Fruit fly (Drosophila melanogaster) whole organism, embryonic: ENCODE measurements around the gene CG10445.

Source experiments
- Awh ChIP-seq: fragments of 200-800 bp; sonication (Bioruptor generic); IDR thresholded peaks from 2 replicates; pipeline ENCODE4, ENCODE4 v1.3.6; 2022; ENCODE audit warnings: missing biosample characterization, missing genetic modification characterization
- BEAF-32 ChIP-seq: fragments of 200-800 bp; sonication (Bioruptor generic); optimal IDR thresholded peaks from 3 replicates; lab custom pipeline; 2017; ENCODE audit warnings: missing biosample characterization, missing genetic modification characterization, mild to moderate bottlenecking, moderate library complexity, missing genetic modification reagents
- CG11696 ChIP-seq: fragments of 200-800 bp; sonication (Bioruptor generic); IDR thresholded peaks from 2 replicates; pipeline ENCODE4 v1.3.6; 2022; ENCODE audit warnings: missing biosample characterization, missing genetic modification characterization
- CG11723 ChIP-seq: fragments of 200-800 bp; sonication (Bioruptor generic); optimal IDR thresholded peaks from 2 replicates; lab custom pipeline; 2017; ENCODE audit warnings: missing biosample characterization, mild to moderate bottlenecking, missing genetic modification characterization
- CG14965 ChIP-seq: fragments of 200-800 bp; sonication (Bioruptor generic); optimal IDR thresholded peaks from 2 replicates; lab custom pipeline; 2016; ENCODE audit warnings: missing biosample characterization, missing genetic modification characterization, borderline replicate concordance
- CG15269 ChIP-seq: fragments of 200-800 bp; sonication (Bioruptor generic); optimal IDR thresholded peaks from 2 replicates; lab custom pipeline; 2018; ENCODE audit warnings: missing biosample characterization, mild to moderate bottlenecking, missing genetic modification characterization, moderate library complexity
- CG1529 ChIP-seq: fragments of 200-800 bp; sonication (Bioruptor generic); optimal IDR thresholded peaks from 3 replicates; lab custom pipeline; 2018; ENCODE audit warnings: missing biosample characterization, missing genetic modification characterization
- CG17829 ChIP-seq: fragments of 200-800 bp; optimal IDR thresholded peaks from 2 replicates; lab custom pipeline; 2019; ENCODE audit warnings: missing biosample characterization, mild to moderate bottlenecking, missing genetic modification characterization, moderate library complexity
- CG2678 ChIP-seq: fragments of 200-800 bp; sonication (Bioruptor generic); optimal IDR thresholded peaks from 3 replicates; lab custom pipeline; 2019; ENCODE audit warnings: missing biosample characterization, mild to moderate bottlenecking, missing genetic modification characterization, moderate library complexity
- CG2889 ChIP-seq: fragments of 200-800 bp; sonication (Bioruptor generic); IDR thresholded peaks from 3 replicates; pipeline ENCODE4 v1.3.6; 2022; ENCODE audit warnings: missing biosample characterization, missing genetic modification characterization
- CG30020 ChIP-seq: fragments of 200-800 bp; optimal IDR thresholded peaks from 2 replicates; lab custom pipeline; 2019; ENCODE audit warnings: missing biosample characterization, mild to moderate bottlenecking, missing genetic modification characterization, moderate library complexity
- CG3163 ChIP-seq: fragments of 200-800 bp; sonication (Bioruptor generic); optimal IDR thresholded peaks from 3 replicates; lab custom pipeline; 2016; ENCODE audit warnings: missing biosample characterization, missing genetic modification characterization
- CG3995 ChIP-seq: fragments of 200-800 bp; sonication (Bioruptor generic); optimal IDR thresholded peaks from 3 replicates; lab custom pipeline; 2016; ENCODE audit warnings: missing biosample characterization, missing genetic modification characterization
- CG42726 ChIP-seq: fragments of 200-800 bp; sonication (Bioruptor generic); IDR thresholded peaks from 2 replicates; pipeline ENCODE4 v1.3.6; 2022; ENCODE audit warnings: missing biosample characterization, missing genetic modification characterization; ENCODE audit not compliant: partially characterized antibody
- CG4404 ChIP-seq: fragments of 200-800 bp; sonication (Bioruptor generic); IDR thresholded peaks from 2 replicates; pipeline ENCODE4 v1.3.6; 2022; ENCODE audit warnings: missing biosample characterization, missing genetic modification characterization
- CG5245 ChIP-seq: fragments of 200-800 bp; sonication (Bioruptor generic); optimal IDR thresholded peaks from 3 replicates; lab custom pipeline; 2016; ENCODE audit warnings: missing biosample characterization, missing genetic modification characterization
- CG6689 ChIP-seq: fragments of 200-800 bp; sonication (Bioruptor generic); IDR thresholded peaks from 2 replicates; pipeline ENCODE4 v1.3.6; 2022; ENCODE audit warnings: missing biosample characterization, missing genetic modification characterization
- CG6791 ChIP-seq: fragments of 200-800 bp; sonication (Bioruptor generic); IDR thresholded peaks from 3 replicates; pipeline ENCODE4 v1.3.6; 2022; ENCODE audit warnings: missing biosample characterization, missing genetic modification characterization; ENCODE audit not compliant: partially characterized antibody
- CG8388 ChIP-seq: fragments of 200-800 bp; sonication (Bioruptor generic); optimal IDR thresholded peaks from 2 replicates; lab custom pipeline; 2019; ENCODE audit warnings: missing biosample characterization, mild to moderate bottlenecking, missing genetic modification characterization, moderate library complexity
- CG8765 ChIP-seq: fragments of 200-800 bp; sonication (Bioruptor generic); IDR thresholded peaks from 2 replicates; pipeline ENCODE4 v1.3.6; 2022; ENCODE audit warnings: missing biosample characterization, missing genetic modification characterization
- D19B ChIP-seq: fragments of 200-800 bp; sonication (Bioruptor generic); optimal IDR thresholded peaks from 2 replicates; lab custom pipeline; 2017; ENCODE audit warnings: missing biosample characterization, mild to moderate bottlenecking, missing genetic modification characterization
- Dip2 ChIP-seq: fragments of 200-800 bp; sonication (Bioruptor generic); IDR thresholded peaks from 2 replicates; pipeline ENCODE4 v1.3.6; 2022; ENCODE audit warnings: missing biosample characterization, missing genetic modification characterization
- Doc2 ChIP-seq: fragments of 200-800 bp; sonication (Bioruptor generic); IDR thresholded peaks from 2 replicates; pipeline ENCODE4 v1.3.6; 2022; ENCODE audit warnings: missing biosample characterization, missing genetic modification characterization
- Doc3 ChIP-seq: fragments of 200-800 bp; sonication (Bioruptor generic); IDR thresholded peaks from 3 replicates; pipeline ENCODE4 v1.3.6; 2022; ENCODE audit warnings: missing biosample characterization, missing genetic modification characterization; ENCODE audit not compliant: partially characterized antibody
- Eip74EF ChIP-seq, 2 experiments: fragments of 200-800 bp in 1 of 2; fragments of >200 bp in 1 of 2; sonication (Bioruptor generic) in 1 of 2; optimal IDR thresholded peaks; 2 replicates each; lab custom pipeline; 2017 to 2019; ENCODE audit warnings: missing biosample characterization in 2 of 2, missing genetic modification characterization in 2 of 2, mild to moderate bottlenecking in 1 of 2, moderate library complexity in 1 of 2
- Ets97D ChIP-seq: fragments of 200-800 bp; sonication (Bioruptor generic); optimal IDR thresholded peaks from 3 replicates; lab custom pipeline; 2016; ENCODE audit warnings: missing biosample characterization, missing genetic modification characterization
- Gsc ChIP-seq: fragments of 200-800 bp; sonication (Bioruptor generic); IDR thresholded peaks from 2 replicates; pipeline ENCODE4 v1.3.6; 2022; ENCODE audit warnings: missing biosample characterization, missing genetic modification characterization
- Hey ChIP-seq: fragments of 200-800 bp; sonication (Bioruptor generic); optimal IDR thresholded peaks from 3 replicates; lab custom pipeline; 2018; ENCODE audit warnings: missing biosample characterization, mild to moderate bottlenecking, missing genetic modification characterization
- HmgD ChIP-seq: fragments of 200-800 bp; sonication (Bioruptor generic); optimal IDR thresholded peaks from 3 replicates; lab custom pipeline; 2016; ENCODE audit warnings: missing biosample characterization, missing genetic modification characterization
- Hr51 ChIP-seq, 2 experiments: fragments of 200-800 bp; sonication (Bioruptor generic); optimal IDR thresholded peaks; 2 replicates in 1 of 2; 3 replicates in 1 of 2; lab custom pipeline; 2016 to 2018; ENCODE audit warnings: missing biosample characterization in 2 of 2, missing genetic modification characterization in 2 of 2, mild to moderate bottlenecking in 1 of 2, moderate library complexity in 1 of 2
- Hr78 ChIP-seq, 2 experiments: fragments of 200-800 bp in 1 of 2; fragments of >200 bp in 1 of 2; sonication (Bioruptor generic) in 1 of 2; optimal IDR thresholded peaks; 2 replicates each; lab custom pipeline; 2017 to 2019; ENCODE audit warnings: missing biosample characterization in 2 of 2, missing genetic modification characterization in 2 of 2, mild to moderate bottlenecking in 1 of 2, moderate library complexity in 1 of 2
- Mrtf ChIP-seq: fragments of 200-800 bp; sonication (Bioruptor generic); IDR thresholded peaks from 3 replicates; pipeline ENCODE4 v1.3.6; 2022; ENCODE audit warnings: missing biosample characterization, missing genetic modification characterization
- Pdp1 ChIP-seq, 2 experiments: fragments of 200-800 bp; sonication (Bioruptor generic); optimal IDR thresholded peaks; 3 replicates each; lab custom pipeline; 2016; ENCODE audit warnings: missing biosample characterization in 2 of 2, missing genetic modification characterization in 2 of 2, mild to moderate bottlenecking in 1 of 2, moderate library complexity in 1 of 2
- Ssrp ChIP-seq: fragments of 200-800 bp; sonication (Bioruptor generic); optimal IDR thresholded peaks from 2 replicates; lab custom pipeline; 2018; ENCODE audit warnings: missing biosample characterization, mild to moderate bottlenecking, missing genetic modification characterization, moderate library complexity
- Usf ChIP-seq: fragments of 200-800 bp; sonication (Bioruptor generic); optimal IDR thresholded peaks from 2 replicates; lab custom pipeline; 2017; ENCODE audit warnings: missing genotype, missing biosample characterization, missing genetic modification characterization
- ab ChIP-seq: fragments of 200-800 bp; sonication (Bioruptor generic); optimal IDR thresholded peaks from 2 replicates; lab custom pipeline; 2016; ENCODE audit warnings: missing biosample characterization, missing genetic modification characterization
- amos ChIP-seq: fragments of 200-800 bp; sonication (Bioruptor generic); IDR thresholded peaks from 2 replicates; pipeline ENCODE4 v1.3.6; 2022; ENCODE audit warnings: missing biosample characterization, missing genetic modification characterization; ENCODE audit not compliant: partially characterized antibody
- br ChIP-seq: fragments of >200 bp; optimal IDR thresholded peaks from 2 replicates; lab custom pipeline; 2017
- cad ChIP-seq: fragments of >200 bp; optimal IDR thresholded peaks from 2 replicates; lab custom pipeline; 2017; ENCODE audit warnings: missing biosample characterization, missing genetic modification characterization
- cas ChIP-seq: fragments of 200-800 bp; sonication (Bioruptor generic); IDR thresholded peaks from 2 replicates; pipeline ENCODE4 v1.3.6; 2022; ENCODE audit warnings: missing biosample characterization, missing genetic modification characterization
- caup ChIP-seq: fragments of 200-800 bp; sonication (Bioruptor generic); optimal IDR thresholded peaks from 3 replicates; lab custom pipeline; 2017; ENCODE audit warnings: missing biosample characterization, mild to moderate bottlenecking, missing genetic modification characterization, moderate library complexity; ENCODE audit not compliant: severe bottlenecking
- cg ChIP-seq: fragments of 200-800 bp; sonication (Bioruptor generic); optimal IDR thresholded peaks from 3 replicates; lab custom pipeline; 2019; ENCODE audit warnings: missing biosample characterization, mild to moderate bottlenecking, missing genetic modification characterization, moderate library complexity
- fu2 ChIP-seq: fragments of 200-800 bp; sonication (Bioruptor generic); optimal IDR thresholded peaks from 2 replicates; lab custom pipeline; 2016; ENCODE audit warnings: missing biosample characterization, missing genetic modification characterization
- gfzf ChIP-seq: fragments of 200-800 bp; sonication (Bioruptor generic); optimal IDR thresholded peaks from 2 replicates; lab custom pipeline; 2016; ENCODE audit warnings: missing biosample characterization, mild to moderate bottlenecking, missing genetic modification characterization, moderate library complexity
- pum ChIP-seq: fragments of 200-800 bp; sonication (Bioruptor generic); optimal IDR thresholded peaks from 2 replicates; lab custom pipeline; 2016; ENCODE audit warnings: missing biosample characterization, missing genetic modification characterization
- ranshi ChIP-seq: fragments of 200-800 bp; sonication (Bioruptor generic); IDR thresholded peaks from 2 replicates; pipeline ENCODE4 v1.3.6; 2022; ENCODE audit warnings: missing biosample characterization, missing genetic modification characterization
- salm ChIP-seq: fragments of 200-800 bp; sonication (Bioruptor generic); optimal IDR thresholded peaks from 2 replicates; lab custom pipeline; 2018; ENCODE audit warnings: missing biosample characterization, mild to moderate bottlenecking, missing genetic modification characterization
- sisA ChIP-seq: fragments of 200-800 bp; sonication (Bioruptor generic); IDR thresholded peaks from 2 replicates; pipeline ENCODE4 v1.3.6; 2022; ENCODE audit warnings: missing biosample characterization, missing genetic modification characterization
- slbo ChIP-seq: fragments of 200-800 bp; sonication (Bioruptor generic); IDR thresholded peaks from 2 replicates; pipeline ENCODE4 v1.3.6; 2022; ENCODE audit warnings: missing biosample characterization, missing genetic modification characterization
- slp2 ChIP-seq: fragments of 200-800 bp; sonication (Bioruptor generic); optimal IDR thresholded peaks from 2 replicates; lab custom pipeline; 2016; ENCODE audit warnings: missing biosample characterization, missing genetic modification characterization
- vfl ChIP-seq: fragments of 200-800 bp; sonication (Bioruptor generic); optimal IDR thresholded peaks from 2 replicates; lab custom pipeline; 2016; ENCODE audit warnings: missing biosample characterization, missing genetic modification characterization

CG10445 gene

DNA sequence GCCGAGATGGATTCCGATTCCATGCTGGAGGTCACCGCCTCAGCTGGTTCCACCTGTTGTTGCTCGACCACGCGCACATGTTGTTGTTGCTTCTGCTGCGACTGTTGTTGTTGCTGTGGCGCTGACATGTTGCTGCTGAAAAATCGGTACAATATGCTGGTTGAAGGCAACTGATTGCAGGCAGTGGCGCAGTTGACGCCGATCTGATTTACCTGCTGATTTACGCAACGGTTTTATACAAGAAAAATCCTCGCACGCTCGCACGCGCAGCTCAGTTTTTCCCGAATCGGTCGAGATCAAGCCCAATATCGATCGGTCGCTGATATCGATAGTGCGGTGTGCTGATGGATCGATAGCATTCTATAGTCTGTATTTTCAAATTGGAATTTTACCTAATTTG, 8.6 kb downstream of the CG10445 start, which contains the start of gene Prat (continued):
- TF ChIP-seq D19B (no peak), HmgD (GFP tag; lab: Kevin White, UChicago) (peak; percentile 39), gfzf (GFP tag; lab: Kevin White, UChicago) (peak; percentile 26), CG6689 (GFP tag; lab: Robert Waterston, UW) (no peak), ranshi (GFP tag; lab: Robert Waterston, UW) (no peak), Hey (tag; lab: Kevin White, UChicago) (no peak), cas (GFP tag; lab: Robert Waterston, UW) (no peak), cg (GFP tag; lab: Kevin White, UChicago) (no peak), Usf (no peak), Ssrp (tag; lab: Kevin White, UChicago) (no peak), sisA (GFP tag; lab: Robert Waterston, UW) (no peak), cad (GFP tag; lab: Kevin White, UChicago) (no peak), CG30020 (no peak), Mrtf (GFP tag; lab: Robert Waterston, UW) (no peak), Gsc (no peak), CG11696 (no peak), CG3995 (peak; percentile 41), CG5245 (no peak), CG3163 (GFP tag; lab: Kevin White, UChicago) (no peak), Ets97D (GFP tag; lab: Kevin White, UChicago) (peak; percentile 30), vfl (GFP tag; lab: Kevin White, UChicago) (no peak), CG14965 (no peak), BEAF-32 (GFP tag; lab: Kevin White, UChicago) (peak; percentile 80), CG15269 (tag; lab: Kevin White, UChicago) (no peak), Dip2 (GFP tag; lab: Robert Waterston, UW) (no peak), ab (GFP tag; lab: Kevin White, UChicago) (no peak), CG2889 (no peak), CG42726 (no peak; the same call in 1 of the 2 replicates), br (no peak), CG8388 (GFP tag; lab: Kevin White, UChicago) (no peak), Hr51 (GFP tag; optimal IDR thresholded peaks at IDR 0.05; lab: Kevin White, UChicago) (no peak), CG11723 (GFP tag; lab: Kevin White, UChicago) (no peak), CG17829 (tag; lab: Kevin White, UChicago) (peak; percentile 5), Hr78 (GFP tag; optimal IDR thresholded peaks at IDR 0.05; lab: Kevin White, UChicago) (no peak), Eip74EF (GFP tag; optimal IDR thresholded peaks at IDR 0.05; lab: Kevin White, UChicago) (no peak), Doc2 (GFP tag; lab: Robert Waterston, UW) (no peak), CG6791 (GFP tag; lab: Robert Waterston, UW) (peak; percentile 76), CG1529 (GFP tag; lab: Kevin White, UChicago) (no peak), Doc3 (peak; percentile 69), Pdp1 (GFP tag; optimal IDR thresholded peaks at IDR 0.05; lab: Kevin White, UChicago) (peak in 1 of 2 experiments; percentile 76), fu2 (GFP tag; lab: Kevin White, UChicago) (no peak), slbo (no peak), CG4404 (GFP tag; lab: Robert Waterston, UW) (no peak), CG8765 (GFP tag; lab: Robert Waterston, UW) (no peak), amos (GFP tag; lab: Robert Waterston, UW) (peak; percentile 79), salm (tag; lab: Kevin White, UChicago) (no peak), caup (GFP tag; lab: Kevin White, UChicago) (no peak), slp2 (GFP tag; lab: Kevin White, UChicago) (no peak), CG2678 (no peak), pum (GFP tag; lab: Kevin White, UChicago) (no peak), Awh (GFP tag; lab: Robert Waterston, UW) (no peak)
